Fruit fly (Drosophila melanogaster): ENCODE results near the gene CG15544.
A peak's percentile ranks its signal among the peaks of the same experiment; 100 is the strongest.

Gene CG15544

DNA sequence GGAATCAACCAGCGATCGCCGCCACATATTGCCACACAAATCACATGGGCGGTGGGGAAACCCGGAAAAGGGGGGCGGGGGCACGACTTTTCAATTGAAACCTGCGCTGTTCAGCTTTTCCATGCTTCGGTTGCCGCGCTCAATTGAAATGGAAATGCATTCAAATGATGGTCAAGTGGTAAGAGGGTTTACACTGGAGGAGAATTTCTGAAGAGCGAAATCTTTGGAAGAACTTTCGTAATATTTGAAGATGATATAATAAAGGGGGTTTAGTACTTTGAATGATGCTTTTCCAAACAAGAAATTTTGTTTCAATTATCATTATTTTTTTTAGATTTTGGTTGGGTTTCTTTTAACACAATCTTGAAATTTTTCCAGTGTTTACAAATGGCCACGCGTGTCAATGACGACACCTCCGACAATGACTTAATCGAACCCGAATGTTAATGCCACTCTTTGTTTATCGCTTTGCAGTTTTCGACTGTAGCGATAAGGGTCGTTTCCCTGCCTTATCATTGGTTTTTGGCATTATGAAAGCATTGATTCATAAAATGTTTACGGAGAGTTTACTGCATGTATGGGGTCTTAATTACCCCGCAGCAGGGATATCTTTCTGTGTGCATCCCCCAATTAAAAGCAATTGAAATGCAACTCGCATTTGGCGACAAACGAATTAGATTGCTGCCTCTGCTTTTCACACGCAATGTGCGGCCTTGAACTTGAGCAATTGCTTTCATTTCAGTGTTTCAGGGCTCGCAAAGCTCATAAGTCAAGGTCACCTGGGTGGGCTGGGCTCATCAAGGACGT is 15.0 kb upstream of the CG15544 start (continued):
- TF ChIP-seq CrebB (tag; optimal IDR thresholded peaks at IDR 0.05) (no peak), twi (tag; optimal IDR thresholded peaks at IDR 0.05) (no peak), CG9932 (GFP tag; IDR thresholded peaks at IDR 0.05) (peak; percentile 24; the same call in 1 of the 2 replicates), otp (GFP tag; IDR thresholded peaks at IDR 0.05) (no peak), CG12769 (tag; optimal IDR thresholded peaks at IDR 0.05) (peak; percentile 33), CG9609 (GFP tag; optimal IDR thresholded peaks at IDR 0.05) (no peak), CG8478 (optimal IDR thresholded peaks at IDR 0.05) (no peak), Rx (GFP tag; IDR thresholded peaks at IDR 0.05) (no peak), dysf (GFP tag; IDR thresholded peaks at IDR 0.05) (0 out of 3 replicates have a peak, but pooled peaks have one; percentile 8), CG11723 (GFP tag; optimal IDR thresholded peaks at IDR 0.05) (no peak), Hmr (GFP tag; optimal IDR thresholded peaks at IDR 0.05) (peak; percentile 27), CG9727 (GFP tag; optimal IDR thresholded peaks at IDR 0.05) (no peak), bbx (GFP tag; IDR thresholded peaks at IDR 0.05; ENCODE audit: partially characterized antibody) (no peak), pfk (GFP tag; optimal IDR thresholded peaks at IDR 0.05) (no peak), tap (tag; optimal IDR thresholded peaks at IDR 0.05) (peak; percentile 29), CG15073 (GFP tag; optimal IDR thresholded peaks at IDR 0.05) (no peak), Hr39 (optimal IDR thresholded peaks at IDR 0.05) (no peak), sqz (GFP tag; optimal IDR thresholded peaks at IDR 0.05) (no peak), grau (tag; optimal IDR thresholded peaks at IDR 0.05) (peak; percentile 54), Hr3 (GFP tag; optimal IDR thresholded peaks at IDR 0.05) (peak; percentile 37), CG10366 (GFP tag; IDR thresholded peaks at IDR 0.05) (peak; percentile 43; the same call in 1 of the 2 replicates), Elba2 (GFP tag; optimal IDR thresholded peaks at IDR 0.05) (no peak), CG12942 (GFP tag; optimal IDR thresholded peaks at IDR 0.05) (peak; percentile 0), CG2199 (GFP tag; IDR thresholded peaks at IDR 0.05) (no peak), maf-S (GFP tag; optimal IDR thresholded peaks at IDR 0.05) (no peak), z (GFP tag; IDR thresholded peaks at IDR 0.05) (no peak), Dip2 (GFP tag; IDR thresholded peaks at IDR 0.05) (no peak), CG14667 (GFP tag; IDR thresholded peaks at IDR 0.05) (no peak), CG15601 (tag; optimal IDR thresholded peaks at IDR 0.05) (peak; percentile 99), grn (GFP tag; optimal IDR thresholded peaks at IDR 0.05) (no peak), CG15269 (tag; optimal IDR thresholded peaks at IDR 0.05) (peak; percentile 61), aop (GFP tag; IDR thresholded peaks at IDR 0.05) (no peak), Pdp1 (GFP tag; optimal IDR thresholded peaks at IDR 0.05) (peak in 1 of 2 experiments; percentile 68), exex (tag; optimal IDR thresholded peaks at IDR 0.05) (peak; percentile 45), E2f1 (GFP tag; IDR thresholded peaks at IDR 0.05) (no peak), sr (GFP tag; IDR thresholded peaks at IDR 0.05) (no peak), CG2712 (tag; optimal IDR thresholded peaks at IDR 0.05) (peak; percentile 35), sc (optimal IDR thresholded peaks at IDR 0.05) (no peak), sc (GFP tag; optimal IDR thresholded peaks at IDR 0.05) (peak; percentile 12), mirr (GFP tag; optimal IDR thresholded peaks at IDR 0.05) (no peak), fd96Cb (tag; optimal IDR thresholded peaks at IDR 0.05) (peak; percentile 37), CG14710 (tag; optimal IDR thresholded peaks at IDR 0.05) (no peak), CG13775 (GFP tag; optimal IDR thresholded peaks at IDR 0.05) (peak; percentile 30), CG6654 (GFP tag; optimal IDR thresholded peaks at IDR 0.05) (no peak), CG16813 (GFP tag; IDR thresholded peaks at IDR 0.05; ENCODE audit: partially characterized antibody) (no peak), CG10565 (GFP tag; optimal IDR thresholded peaks at IDR 0.05) (no peak), CG13624 (GFP tag; optimal IDR thresholded peaks at IDR 0.05) (peak; percentile 3), Mad (GFP tag; optimal IDR thresholded peaks at IDR 0.05) (peak; percentile 18), CG16815 (GFP tag; optimal IDR thresholded peaks at IDR 0.05) (no peak), CG11398 (GFP tag; optimal IDR thresholded peaks at IDR 0.05) (no peak), unc-4 (GFP tag; IDR thresholded peaks at IDR 0.05; ENCODE audit: partially characterized antibody) (no peak)

Data from whole organism, embryonic.